Worm (Caenorhabditis elegans) whole organism, L4 larva: ENCODE measurements around the gene F57A8.1.

Experiments used
- D1046.2 ChIP-seq: fragments of 200-800 bp; sonication (Bioruptor generic); IDR thresholded peaks from 2 replicates; pipeline ENCODE4 v1.3.6; 2022; ENCODE audit warnings: missing genetic modification characterization, missing compliant biosample characterization
- Y48G9A.11 ChIP-seq: fragments of 200-800 bp; sonication (Bioruptor generic); IDR thresholded peaks from 2 replicates; pipeline ENCODE4 v1.3.6; 2022; ENCODE audit warnings: missing genetic modification reagents, missing genetic modification characterization, missing compliant biosample characterization
- ceh-28 ChIP-seq: fragments of 150-350 bp; optimal IDR thresholded peaks from 2 replicates; lab custom pipeline; 2014; ENCODE audit warnings: missing biosample characterization, missing genetic modification reagents, missing genetic modification characterization
- cey-2 ChIP-seq: sonication (generic microtip); optimal IDR thresholded peaks from 3 replicates; lab custom pipeline; 2017; ENCODE audit warnings: missing genetic modification characterization, mild to moderate bottlenecking, missing compliant biosample characterization, antibody characterized with exemption, borderline replicate concordance; ENCODE audit not compliant: insufficient read depth
- daf-16 ChIP-seq, 3 experiments: sonication (generic microtip); optimal IDR thresholded peaks; 2 replicates each; lab custom pipeline; 2016 to 2017; ENCODE audit warnings: missing genetic modification characterization in 3 of 3, missing genetic modification reagents in 3 of 3, mild to moderate bottlenecking in 2 of 3, missing compliant biosample characterization in 2 of 3, missing biosample characterization in 1 of 3, moderate library complexity in 1 of 3
- daf-8 ChIP-seq: fragments of 200-800 bp; sonication (Bioruptor generic); IDR thresholded peaks from 2 replicates; pipeline ENCODE4 v1.3.6; 2022; ENCODE audit warnings: missing genetic modification characterization, missing compliant biosample characterization
- dmd-6 ChIP-seq: fragments of 200-800 bp; sonication (Bioruptor generic); IDR thresholded peaks from 2 replicates; pipeline ENCODE4 v1.3.6; 2022; ENCODE audit warnings: missing genetic modification reagents, missing genetic modification characterization, missing compliant biosample characterization
- dve-1 ChIP-seq: sonication (generic microtip); optimal IDR thresholded peaks from 2 replicates; lab custom pipeline; 2017; ENCODE audit warnings: antibody characterized with exemption, mild to moderate bottlenecking, missing genetic modification characterization, missing compliant biosample characterization; ENCODE audit not compliant: insufficient read depth
- hlh-11 ChIP-seq: fragments of 200-800 bp; sonication (Bioruptor generic); optimal IDR thresholded peaks from 2 replicates; lab custom pipeline; 2018; ENCODE audit warnings: mild to moderate bottlenecking, missing genetic modification characterization, missing compliant biosample characterization
- lin-38 ChIP-seq: fragments of 200-800 bp; sonication (Bioruptor generic); IDR thresholded peaks from 2 replicates; pipeline ENCODE4 v1.3.6; 2022; ENCODE audit warnings: missing genetic modification reagents, missing genetic modification characterization, missing compliant biosample characterization
- mxl-2 ChIP-seq: fragments of 200-800 bp; sonication (Bioruptor generic); conservative IDR thresholded peaks from 2 replicates; pipeline ENCODE4 v1.3.6; 2022; ENCODE audit warnings: missing genetic modification reagents, missing genetic modification characterization, missing compliant biosample characterization
- nhr-102 ChIP-seq: sonication (generic microtip); optimal IDR thresholded peaks from 2 replicates; lab custom pipeline; 2016; ENCODE audit warnings: mild to moderate bottlenecking, missing genetic modification characterization, moderate library complexity, missing compliant biosample characterization
- nhr-28 ChIP-seq: fragments of 150-350 bp; optimal IDR thresholded peaks from 2 replicates; lab custom pipeline; 2014; ENCODE audit warnings: missing biosample characterization, missing genetic modification characterization
- nhr-77 ChIP-seq: fragments of 150-350 bp; optimal IDR thresholded peaks from 2 replicates; lab custom pipeline; 2014; ENCODE audit warnings: missing biosample characterization, missing genetic modification characterization
- pqm-1 ChIP-seq: sonication (generic microtip); optimal IDR thresholded peaks from 2 replicates; lab custom pipeline; 2017; ENCODE audit warnings: missing biosample characterization, missing genetic modification characterization
- snpc-4 ChIP-seq: fragments of 150-350 bp; optimal IDR thresholded peaks from 2 replicates; lab custom pipeline; 2014; ENCODE audit warnings: missing biosample characterization, missing genetic modification characterization
- vab-7 ChIP-seq: fragments of 200-800 bp; sonication (Bioruptor generic); IDR thresholded peaks from 2 replicates; pipeline ENCODE4 v1.3.6; 2022; ENCODE audit warnings: missing genetic modification reagents, missing genetic modification characterization, missing compliant biosample characterization
- zag-1 ChIP-seq: fragments of 150-350 bp; optimal IDR thresholded peaks from 2 replicates; lab custom pipeline; 2014; ENCODE audit warnings: missing biosample characterization, missing genetic modification characterization
- zip-11 ChIP-seq: fragments of 200-800 bp; sonication (Bioruptor generic); IDR thresholded peaks from 2 replicates; pipeline ENCODE4 v1.3.6; 2022; ENCODE audit warnings: missing genetic modification characterization, missing compliant biosample characterization

Gene F57A8.1

ce11 chrV:10091152-10091551, 54.0 kb downstream of the F57A8.1 start, which contains the start of gene R04B5.11:
Gene R04B5.11, minus strand, starts transcription at chrV:10091252.
- TF ChIP-seq lin-38 (GFP tag; lab: Robert Waterston, UW) (no peak), cey-2 (tag; lab: Kevin White, UChicago) (no peak), daf-8 (GFP tag; lab: Robert Waterston, UW) (no peak)

- TF ChIP-seq dmd-6 (GFP tag; lab: Robert Waterston, UW) (no peak), nhr-102 (tag; lab: Kevin White, UChicago) (no peak), vab-7 (no peak), D1046.2 (GFP tag; lab: Robert Waterston, UW) (no peak), daf-16 (GFP tag; optimal IDR thresholded peaks at IDR 0.05; lab: Kevin White, UChicago) (no peak), daf-16 (tag; optimal IDR thresholded peaks at IDR 0.05; lab: Kevin White, UChicago) (no peak)
Observed at ce11 chrV:10094374-10094773, 57.2 kb downstream of the F57A8.1 start, which contains the start of gene srd-49. Gene srd-49, plus strand, starts transcription at chrV:10094674.

ce11 chrV:10096932-10097331, 59.8 kb downstream of the F57A8.1 start:
- peak; percentile 66 for TF ChIP-seq dmd-6 (GFP tag; lab: Robert Waterston, UW)
- peak; percentile 86 for TF ChIP-seq pqm-1 (tag; lab: Kevin White, UChicago)
- TF ChIP-seq snpc-4 (tag; lab: Kevin White, UChicago), result no peak
- TF ChIP-seq zag-1 (tag; lab: Kevin White, UChicago), result no peak
- TF ChIP-seq ceh-28 (tag; lab: Kevin White, UChicago), result no peak
- peak; percentile 50 for TF ChIP-seq nhr-77 (tag; lab: Kevin White, UChicago)
- TF ChIP-seq daf-16 (GFP tag; optimal IDR thresholded peaks at IDR 0.05; lab: Kevin White, UChicago), result no peak
- TF ChIP-seq daf-16 (tag; optimal IDR thresholded peaks at IDR 0.05; lab: Kevin White, UChicago), result peak; percentile 40
- TF ChIP-seq dve-1 (tag; lab: Kevin White, UChicago), result peak; percentile 52
- no peak for TF ChIP-seq Y48G9A.11 (GFP tag; lab: Robert Waterston, UW)
- TF ChIP-seq zip-11 (GFP tag; lab: Robert Waterston, UW), result no peak
- TF ChIP-seq mxl-2 (GFP tag; lab: Robert Waterston, UW), result no peak
- peak; percentile 13 for TF ChIP-seq hlh-11 (tag; lab: Kevin White, UChicago)
- TF ChIP-seq nhr-28, result peak; percentile 80
